Fruit fly (Drosophila melanogaster): ENCODE results near the gene Mesh1.

Mesh1 gene

dm6 chr3R:29153197-29153644 is 49.1 kb downstream of the Mesh1 start, which contains the start of the genes Slbp and Rpn2 (continued):
- TF ChIP-seq schlank (tag; optimal IDR thresholded peaks at IDR 0.05) (no peak), CG14050 (GFP tag; IDR thresholded peaks at IDR 0.05) (no peak), Opbp (GFP tag; IDR thresholded peaks at IDR 0.05; ENCODE audit: partially characterized antibody) (peak; percentile 88), CG13296 (GFP tag; optimal IDR thresholded peaks at IDR 0.05) (peak; percentile 15), onecut (GFP tag; IDR thresholded peaks at IDR 0.05) (0 out of 2 replicates have a peak, but pooled peaks have one; percentile 21), zfh2 (GFP tag; optimal IDR thresholded peaks at IDR 0.05) (peak; percentile 66), CG4404 (GFP tag; IDR thresholded peaks at IDR 0.05) (no peak), CG16813 (GFP tag; IDR thresholded peaks at IDR 0.05; ENCODE audit: partially characterized antibody) (peak; percentile 90), hkb (optimal IDR thresholded peaks at IDR 0.05) (peak; percentile 82), hkb (GFP tag; IDR thresholded peaks at IDR 0.05) (no peak; the same call in 1 of the 2 replicates), CG2678 (tag; optimal IDR thresholded peaks at IDR 0.05) (peak; percentile 34), ato (GFP tag; IDR thresholded peaks at IDR 0.05; ENCODE audit: partially characterized antibody) (peak; percentile 74; the same call in 1 of the 2 replicates), fd102C (GFP tag; optimal IDR thresholded peaks at IDR 0.05) (no peak), CG12769 (tag; optimal IDR thresholded peaks at IDR 0.05) (peak; percentile 58), CG17385 (GFP tag; optimal IDR thresholded peaks at IDR 0.05) (peak; percentile 8), sob (GFP tag; IDR thresholded peaks at IDR 0.05) (peak; percentile 62), Aef1 (GFP tag; IDR thresholded peaks at IDR 0.05) (no peak), kay (GFP tag; optimal IDR thresholded peaks at IDR 0.05) (no peak), Dref (GFP tag; IDR thresholded peaks at IDR 0.05) (peak; percentile 88), CG17186 (GFP tag; optimal IDR thresholded peaks at IDR 0.05) (peak; percentile 90), CG8765 (GFP tag; IDR thresholded peaks at IDR 0.05) (no peak), gfzf (GFP tag; optimal IDR thresholded peaks at IDR 0.05) (peak; percentile 97), luna (GFP tag; optimal IDR thresholded peaks at IDR 0.05) (no peak), cato (GFP tag; optimal IDR thresholded peaks at IDR 0.05; ENCODE audit: borderline replicate concordance) (no peak), CG12299 (tag; optimal IDR thresholded peaks at IDR 0.05) (peak; percentile 43), CG34422 (GFP tag; IDR thresholded peaks at IDR 0.05) (peak; percentile 47; the same call in 2 of the 3 replicates), CG17328 (GFP tag; IDR thresholded peaks at IDR 0.05) (no peak), shn (GFP tag; optimal IDR thresholded peaks at IDR 0.05) (peak; percentile 57), CG4282 (GFP tag; optimal IDR thresholded peaks at IDR 0.05) (no peak), CG1529 (GFP tag; optimal IDR thresholded peaks at IDR 0.05) (no peak), row (GFP tag; IDR thresholded peaks at IDR 0.05) (peak; percentile 58; the same call in 2 of the 3 replicates), Meics (GFP tag; optimal IDR thresholded peaks at IDR 0.05) (peak; percentile 30), CG18262 (tag; optimal IDR thresholded peaks at IDR 0.05) (peak; percentile 31), Dfd (GFP tag; optimal IDR thresholded peaks at IDR 0.05) (no peak), prd (optimal IDR thresholded peaks at IDR 0.05) (no peak), prd (GFP tag; IDR thresholded peaks at IDR 0.05) (0 out of 3 replicates have a peak, but pooled peaks have one; percentile 15), Doc2 (GFP tag; IDR thresholded peaks at IDR 0.05) (no peak), NfI (GFP tag; optimal IDR thresholded peaks at IDR 0.05) (peak; percentile 55), CG10321 (GFP tag; IDR thresholded peaks at IDR 0.05) (no peak), sima (GFP tag; optimal IDR thresholded peaks at IDR 0.05) (no peak), CG6791 (GFP tag; IDR thresholded peaks at IDR 0.05; ENCODE audit: partially characterized antibody) (peak; percentile 92), gem (tag; optimal IDR thresholded peaks at IDR 0.05) (peak; percentile 26), pfk (GFP tag; optimal IDR thresholded peaks at IDR 0.05) (no peak), crc (GFP tag; optimal IDR thresholded peaks at IDR 0.05) (no peak), ap (GFP tag; IDR thresholded peaks at IDR 0.05) (no peak), Ravus (GFP tag; IDR thresholded peaks at IDR 0.05) (no peak), B-H1 (GFP tag; IDR thresholded peaks at IDR 0.05) (no peak), CG2889 (GFP tag; IDR thresholded peaks at IDR 0.05) (no peak), dimm (GFP tag; IDR thresholded peaks at IDR 0.05) (no peak), CG15514 (GFP tag; optimal IDR thresholded peaks at IDR 0.05) (peak; percentile 55), danr (GFP tag; IDR thresholded peaks at IDR 0.05) (no peak), CG34224 (GFP tag; IDR thresholded peaks at IDR 0.05; ENCODE audit: partially characterized antibody) (peak; percentile 97)
